Worm (Caenorhabditis elegans) whole organism, young adult: Measurements from ENCODE around the gene F17C11.2.

Source experiments
- B0261.1 ChIP-seq: sonication (generic microtip); optimal IDR thresholded peaks from 2 replicates; lab custom pipeline; 2016; ENCODE audit warnings: mild to moderate bottlenecking, missing genetic modification characterization, moderate library complexity, missing compliant biosample characterization
- B0336.3 ChIP-seq: fragments of 200-800 bp; sonication (Bioruptor generic); IDR thresholded peaks from 2 replicates; pipeline ENCODE4 v1.3.6; 2022; ENCODE audit warnings: missing genetic modification characterization, missing compliant biosample characterization
- D2030.7 ChIP-seq: fragments of 200-800 bp; sonication (Bioruptor generic); IDR thresholded peaks from 2 replicates; pipeline ENCODE4 v1.3.6; 2022; ENCODE audit warnings: missing genetic modification reagents, missing genetic modification characterization, missing compliant biosample characterization
- F52B5.7 ChIP-seq: sonication (generic microtip); optimal IDR thresholded peaks from 2 replicates; lab custom pipeline; 2016; ENCODE audit warnings: mild to moderate bottlenecking, missing genetic modification characterization, missing compliant biosample characterization
- F57A8.1 ChIP-seq: fragments of 200-800 bp; sonication (Bioruptor generic); optimal IDR thresholded peaks from 2 replicates; lab custom pipeline; 2018; ENCODE audit warnings: mild to moderate bottlenecking, missing genetic modification characterization, moderate library complexity, missing compliant biosample characterization
- K11D2.4 ChIP-seq: fragments of 200-800 bp; sonication (Bioruptor generic); IDR thresholded peaks from 2 replicates; pipeline ENCODE4 v1.3.6; 2022; ENCODE audit warnings: missing genetic modification reagents, missing genetic modification characterization, missing compliant biosample characterization
- Y53G8AR.9 ChIP-seq: fragments of 200-800 bp; sonication (Bioruptor generic); conservative IDR thresholded peaks from 2 replicates; pipeline ENCODE4 v1.3.6; 2022; ENCODE audit warnings: missing genetic modification reagents, missing genetic modification characterization, missing compliant biosample characterization
- Y56A3A.18 ChIP-seq: fragments of 200-800 bp; sonication (Bioruptor generic); IDR thresholded peaks from 2 replicates; pipeline ENCODE4 v1.3.6; 2022; ENCODE audit warnings: missing genetic modification reagents, missing genetic modification characterization, missing compliant biosample characterization
- Y95B8A.8 ChIP-seq: fragments of 200-800 bp; sonication (Bioruptor generic); IDR thresholded peaks from 2 replicates; pipeline ENCODE4 v1.3.6; 2022; ENCODE audit warnings: missing genetic modification reagents, missing genetic modification characterization, missing compliant biosample characterization
- ama-1 ChIP-seq, 3 experiments: fragments of 150-350 bp in 1 of 3; sonication (generic microtip) in 2 of 3; optimal IDR thresholded peaks; 2 replicates each; lab custom pipeline; 2014 to 2018; ENCODE audit warnings: missing biosample characterization in 2 of 3, missing genetic modification characterization in 2 of 3, missing genetic modification reagents in 2 of 3
- aptf-2 ChIP-seq: fragments of 200-800 bp; sonication (Bioruptor generic); conservative IDR thresholded peaks from 2 replicates; pipeline ENCODE4 v1.3.6; 2022; ENCODE audit warnings: missing genetic modification reagents, missing genetic modification characterization, missing compliant biosample characterization
- athp-1 ChIP-seq: sonication (generic microtip); optimal IDR thresholded peaks from 2 replicates; lab custom pipeline; 2017; ENCODE audit warnings: mild to moderate bottlenecking, missing genetic modification characterization, missing compliant biosample characterization
- bed-1 ChIP-seq: fragments of 200-800 bp; sonication (Bioruptor generic); IDR thresholded peaks from 2 replicates; pipeline ENCODE4 v1.3.6; 2022; ENCODE audit warnings: missing genetic modification reagents, missing genetic modification characterization, missing compliant biosample characterization
- ccch-3 ChIP-seq: fragments of 200-800 bp; sonication (Bioruptor generic); optimal IDR thresholded peaks from 2 replicates; lab custom pipeline; 2018; ENCODE audit warnings: mild to moderate bottlenecking, missing genetic modification characterization, missing compliant biosample characterization
- cebp-1 ChIP-seq, 2 experiments: fragments of 200-800 bp in 1 of 2; sonication (Bioruptor generic) in 1 of 2; sonication (generic microtip) in 1 of 2; IDR thresholded peaks in 1 of 2; optimal IDR thresholded peaks in 1 of 2; 2 replicates each; pipeline versions ENCODE4 v1.3.6 to Lab custom; 2017 to 2022; ENCODE audit warnings: missing compliant biosample characterization in 2 of 2, missing genetic modification characterization in 2 of 2, mild to moderate bottlenecking in 1 of 2, missing genetic modification reagents in 1 of 2, moderate library complexity in 1 of 2
- ceh-27 ChIP-seq: fragments of 200-800 bp; sonication (Bioruptor generic); optimal IDR thresholded peaks from 2 replicates; lab custom pipeline; 2018; ENCODE audit warnings: mild to moderate bottlenecking, missing genetic modification characterization, moderate library complexity, missing compliant biosample characterization
- ceh-79 ChIP-seq: sonication (generic microtip); optimal IDR thresholded peaks from 2 replicates; lab custom pipeline; 2017; ENCODE audit warnings: mild to moderate bottlenecking, missing genetic modification characterization, missing compliant biosample characterization
- die-1 ChIP-seq: sonication (generic microtip); optimal IDR thresholded peaks from 2 replicates; lab custom pipeline; 2016; ENCODE audit warnings: missing genotype, mild to moderate bottlenecking, missing genetic modification characterization, missing compliant biosample characterization
- dox-1 ChIP-seq: fragments of 200-800 bp; sonication (Bioruptor generic); IDR thresholded peaks from 2 replicates; pipeline ENCODE4 v1.3.6; 2022; ENCODE audit warnings: missing genetic modification reagents, missing genetic modification characterization, missing compliant biosample characterization
- ekl-4 ChIP-seq: fragments of 200-800 bp; sonication (Bioruptor generic); IDR thresholded peaks from 2 replicates; pipeline ENCODE4 v1.3.6; 2022; ENCODE audit warnings: missing genetic modification reagents, missing genetic modification characterization, missing compliant biosample characterization
- ets-4 ChIP-seq: fragments of 200-800 bp; sonication (Bioruptor generic); optimal IDR thresholded peaks from 2 replicates; lab custom pipeline; 2018; ENCODE audit warnings: mild to moderate bottlenecking, missing genetic modification characterization, missing compliant biosample characterization
- fkh-3 ChIP-seq: sonication (generic microtip); optimal IDR thresholded peaks from 2 replicates; lab custom pipeline; 2016; ENCODE audit warnings: mild to moderate bottlenecking, missing genetic modification characterization, missing compliant biosample characterization
- gei-17 ChIP-seq: fragments of 200-800 bp; sonication (Bioruptor generic); optimal IDR thresholded peaks from 2 replicates; lab custom pipeline; 2018; ENCODE audit warnings: mild to moderate bottlenecking, missing genetic modification characterization, missing compliant biosample characterization
- hlh-12 ChIP-seq: sonication (generic microtip); optimal IDR thresholded peaks from 2 replicates; lab custom pipeline; 2016; ENCODE audit warnings: missing genetic modification characterization, missing compliant biosample characterization
- hlh-26 ChIP-seq: fragments of 200-800 bp; sonication (Bioruptor generic); conservative IDR thresholded peaks from 2 replicates; pipeline ENCODE4 v1.3.6; 2022; ENCODE audit warnings: missing genetic modification reagents, missing genetic modification characterization, missing compliant biosample characterization
- let-526 ChIP-seq: fragments of 200-800 bp; sonication (Bioruptor generic); IDR thresholded peaks from 2 replicates; pipeline ENCODE4 v1.3.6; 2022; ENCODE audit warnings: missing genetic modification reagents, missing genetic modification characterization, missing compliant biosample characterization
- let-607 ChIP-seq, 2 experiments: fragments of 200-800 bp in 1 of 2; sonication (Bioruptor generic) in 1 of 2; sonication (generic microtip) in 1 of 2; optimal IDR thresholded peaks; 2 replicates each; lab custom pipeline; 2016 to 2018; ENCODE audit warnings: mild to moderate bottlenecking in 2 of 2, missing compliant biosample characterization in 2 of 2, missing genetic modification characterization in 2 of 2, moderate library complexity in 2 of 2, missing genotype in 1 of 2
- lin-35 ChIP-seq, 3 experiments: fragments of 150-350 bp in 2 of 3; sonication (generic microtip) in 1 of 3; optimal IDR thresholded peaks; 2 replicates each; lab custom pipeline; 2014 to 2018; ENCODE audit warnings: missing biosample characterization in 3 of 3, missing genetic modification characterization in 3 of 3, missing genetic modification reagents in 3 of 3
- lin-40 ChIP-seq: sonication (generic microtip); optimal IDR thresholded peaks from 2 replicates; lab custom pipeline; 2016; ENCODE audit warnings: missing genetic modification characterization, mild to moderate bottlenecking, missing compliant biosample characterization, missing genotype, missing genetic modification reagents
- lir-1 ChIP-seq: fragments of 200-800 bp; sonication (Bioruptor generic); conservative IDR thresholded peaks from 2 replicates; pipeline ENCODE4 v1.3.6; 2022; ENCODE audit warnings: missing genetic modification reagents, missing genetic modification characterization, missing compliant biosample characterization
- madf-3 ChIP-seq: fragments of 200-800 bp; sonication (Bioruptor generic); IDR thresholded peaks from 2 replicates; pipeline ENCODE4 v1.3.6; 2022; ENCODE audit warnings: missing genetic modification reagents, missing genetic modification characterization, missing compliant biosample characterization
- madf-6 ChIP-seq: fragments of 200-800 bp; sonication (Bioruptor generic); IDR thresholded peaks from 2 replicates; pipeline ENCODE4 v1.3.6; 2022; ENCODE audit warnings: missing genetic modification reagents, missing genetic modification characterization, missing compliant biosample characterization
- mcd-1 ChIP-seq: fragments of 200-800 bp; sonication (Bioruptor generic); IDR thresholded peaks from 2 replicates; pipeline ENCODE4 v1.3.6; 2022; ENCODE audit warnings: missing genetic modification reagents, missing genetic modification characterization, missing compliant biosample characterization
- mel-28 ChIP-seq: sonication (generic microtip); optimal IDR thresholded peaks from 2 replicates; lab custom pipeline; 2016; ENCODE audit warnings: borderline replicate concordance, mild to moderate bottlenecking, missing genetic modification characterization, missing compliant biosample characterization
- nfyb-1 ChIP-seq: fragments of 200-800 bp; sonication (Bioruptor generic); IDR thresholded peaks from 2 replicates; pipeline ENCODE4 v1.3.6; 2022; ENCODE audit warnings: missing genetic modification reagents, missing genetic modification characterization, missing compliant biosample characterization
- nhr-90 ChIP-seq: sonication (generic microtip); optimal IDR thresholded peaks from 2 replicates; lab custom pipeline; 2016; ENCODE audit warnings: missing genotype, mild to moderate bottlenecking, missing genetic modification characterization, missing compliant biosample characterization
- pbrm-1 ChIP-seq: fragments of 200-800 bp; sonication (Bioruptor generic); IDR thresholded peaks from 2 replicates; pipeline ENCODE4 v1.3.6; 2022; ENCODE audit warnings: missing genetic modification reagents, missing genetic modification characterization, missing compliant biosample characterization
- repo-1 ChIP-seq: sonication (generic microtip); optimal IDR thresholded peaks from 2 replicates; lab custom pipeline; 2017; ENCODE audit warnings: mild to moderate bottlenecking, missing genetic modification characterization, missing compliant biosample characterization
- snpc-3.4 ChIP-seq: sonication (generic microtip); optimal IDR thresholded peaks from 2 replicates; lab custom pipeline; 2017; ENCODE audit warnings: missing genetic modification characterization, mild to moderate bottlenecking, missing compliant biosample characterization, antibody characterized with exemption, moderate library complexity, missing genotype, missing genetic modification reagents
- somi-1 ChIP-seq: fragments of 200-800 bp; sonication (Bioruptor generic); optimal IDR thresholded peaks from 2 replicates; lab custom pipeline; 2018; ENCODE audit warnings: mild to moderate bottlenecking, missing genetic modification characterization, missing compliant biosample characterization
- xnd-1 ChIP-seq: sonication (generic microtip); optimal IDR thresholded peaks from 2 replicates; lab custom pipeline; 2016; ENCODE audit warnings: missing genotype, missing genetic modification reagents, missing genetic modification characterization, missing compliant biosample characterization
- ztf-26 ChIP-seq: sonication (generic microtip); optimal IDR thresholded peaks from 2 replicates; lab custom pipeline; 2017; ENCODE audit warnings: missing genetic modification characterization, missing compliant biosample characterization

Gene F17C11.2

DNA sequence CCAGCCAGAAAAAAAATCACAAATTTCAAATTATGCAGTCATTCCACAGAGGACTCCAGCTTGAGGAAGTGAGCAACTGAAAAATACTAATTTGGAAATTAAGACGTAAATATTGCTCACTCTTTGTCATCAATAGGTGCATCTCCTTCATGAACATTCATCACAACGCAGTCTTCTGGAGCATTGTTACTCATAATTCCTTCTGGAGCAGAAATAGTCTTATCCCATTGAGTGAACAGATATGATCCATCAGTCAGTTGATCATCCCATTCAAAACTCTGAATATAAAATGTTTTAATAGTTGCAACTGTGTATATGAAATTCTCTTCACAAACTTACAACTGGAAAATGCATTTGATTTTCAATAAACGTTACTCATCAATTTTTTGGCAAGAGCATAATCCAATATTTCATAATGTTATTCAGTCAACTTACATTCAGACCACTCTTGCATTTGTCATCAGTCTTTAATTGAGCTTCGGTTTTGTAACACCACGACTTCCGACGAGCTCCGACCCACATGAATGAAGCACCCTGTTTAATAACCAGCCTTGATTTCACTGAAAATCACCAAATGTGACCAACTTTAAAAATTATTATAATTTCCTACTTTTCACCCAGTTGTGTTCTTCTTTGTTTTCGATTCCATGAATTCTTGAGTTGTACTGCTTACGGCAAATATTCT, 5.6 kb downstream of the F17C11.2 start:
- TF ChIP-seq let-526 (GFP tag; lab: Robert Waterston, UW) (0 out of 2 replicates have a peak, but pooled peaks have one; percentile 19), dox-1 (GFP tag; lab: Robert Waterston, UW) (peak; percentile 45; the same call in 1 of the 2 replicates), Y53G8AR.9 (GFP tag; lab: Robert Waterston, UW) (peak; percentile 74), ceh-79 (no peak), hlh-12 (no peak), nhr-90 (tag; lab: Kevin White, UChicago) (peak; percentile 30), aptf-2 (GFP tag; lab: Robert Waterston, UW) (no peak), somi-1 (GFP tag; lab: Kevin White, UChicago) (peak; percentile 76), ets-4 (no peak), lin-35 (GFP tag; optimal IDR thresholded peaks at IDR 0.05; lab: Kevin White, UChicago) (peak in 1 of 3 experiments; percentile 65), madf-6 (GFP tag; lab: Robert Waterston, UW) (peak; percentile 28; the same call in 1 of the 2 replicates), fkh-3 (tag; lab: Kevin White, UChicago) (no peak), Y56A3A.18 (GFP tag; lab: Robert Waterston, UW) (peak; percentile 75; the same call in 1 of the 2 replicates), nfyb-1 (GFP tag; lab: Robert Waterston, UW) (0 out of 2 replicates have a peak, but pooled peaks have one; percentile 54), B0336.3 (GFP tag; lab: Robert Waterston, UW) (peak; percentile 82), snpc-3.4 (tag; lab: Kevin White, UChicago) (no peak), athp-1 (tag; lab: Kevin White, UChicago) (peak; percentile 40), xnd-1 (tag; lab: Kevin White, UChicago) (no peak), ztf-26 (tag; lab: Kevin White, UChicago) (peak; percentile 53), lin-40 (tag; lab: Kevin White, UChicago) (peak; percentile 55), K11D2.4 (GFP tag; lab: Robert Waterston, UW) (peak; percentile 47), hlh-26 (GFP tag; lab: Robert Waterston, UW) (no peak), F57A8.1 (no peak), mcd-1 (0 out of 2 replicates have a peak, but pooled peaks have one; percentile 10), let-607 (tag; optimal IDR thresholded peaks at IDR 0.05; lab: Kevin White, UChicago) (peak in 1 of 2 experiments; percentile 7), pbrm-1 (no peak), lir-1 (GFP tag; lab: Robert Waterston, UW) (no peak), ceh-27 (GFP tag; lab: Kevin White, UChicago) (no peak), madf-3 (GFP tag; lab: Robert Waterston, UW) (peak; percentile 56; the same call in 1 of the 2 replicates), repo-1 (tag; lab: Kevin White, UChicago) (peak; percentile 91), Y95B8A.8 (no peak), F52B5.7 (tag; lab: Kevin White, UChicago) (peak; percentile 21), bed-1 (0 out of 2 replicates have a peak, but pooled peaks have one; percentile 18), ccch-3 (GFP tag; lab: Kevin White, UChicago) (no peak), D2030.7 (GFP tag; lab: Robert Waterston, UW) (no peak), B0261.1 (tag; lab: Kevin White, UChicago) (no peak), ekl-4 (GFP tag; lab: Robert Waterston, UW) (peak; percentile 70), mel-28 (tag; lab: Kevin White, UChicago) (no peak), gei-17 (GFP tag; lab: Kevin White, UChicago) (peak; percentile 43), cebp-1 (GFP tag; IDR thresholded peaks at IDR 0.05; lab: Robert Waterston, UW) (no peak), cebp-1 (tag; optimal IDR thresholded peaks at IDR 0.05; lab: Kevin White, UChicago) (peak; percentile 78), ama-1 (optimal IDR thresholded peaks at IDR 0.05; lab: Kevin White, UChicago) (peak; percentile 79), ama-1 (GFP tag; optimal IDR thresholded peaks at IDR 0.05; lab: Kevin White, UChicago) (peak in 1 of 2 experiments; percentile 33), die-1 (tag; lab: Kevin White, UChicago) (no peak)
- TF ChIP-seq, all 124 proteins: peak for 24
